Worm (Caenorhabditis elegans) whole organism, L4 larva: ENCODE results near the gene dpl-1.

ENCODE experiments used
- ces-1 ChIP-seq: fragments of 150-350 bp; sonication (generic microtip); optimal IDR thresholded peaks from 4 replicates; lab custom pipeline; 2014; ENCODE audit warnings: missing biosample characterization, missing genetic modification reagents, missing genetic modification characterization
- cey-2 ChIP-seq: sonication (generic microtip); optimal IDR thresholded peaks from 3 replicates; lab custom pipeline; 2017; ENCODE audit warnings: missing genetic modification characterization, mild to moderate bottlenecking, missing compliant biosample characterization, antibody characterized with exemption, borderline replicate concordance; ENCODE audit not compliant: insufficient read depth
- hmg-1.1 ChIP-seq: fragments of 200-800 bp; sonication (Bioruptor generic); IDR thresholded peaks from 2 replicates; pipeline ENCODE4 v1.3.6; 2022; ENCODE audit warnings: missing genetic modification reagents, missing genetic modification characterization, missing compliant biosample characterization
- nhr-102 ChIP-seq: sonication (generic microtip); optimal IDR thresholded peaks from 2 replicates; lab custom pipeline; 2016; ENCODE audit warnings: mild to moderate bottlenecking, missing genetic modification characterization, moderate library complexity, missing compliant biosample characterization
- nhr-28 ChIP-seq: fragments of 150-350 bp; optimal IDR thresholded peaks from 2 replicates; lab custom pipeline; 2014; ENCODE audit warnings: missing biosample characterization, missing genetic modification characterization
- saeg-2 ChIP-seq: fragments of 200-800 bp; sonication (Bioruptor generic); IDR thresholded peaks from 2 replicates; pipeline ENCODE4 v1.3.6; 2022; ENCODE audit warnings: missing genetic modification reagents, missing genetic modification characterization, missing compliant biosample characterization
- unc-62 ChIP-seq, 3 experiments: fragments of 150-350 bp in 1 of 3; sonication (generic microtip); optimal IDR thresholded peaks in 2 of 3; peaks in 1 of 3; 1 replicate in 1 of 3; 2 replicates in 2 of 3; lab custom pipeline; 2014 to 2017; ENCODE audit warnings: missing biosample characterization in 3 of 3, missing genetic modification characterization in 3 of 3, missing genetic modification reagents in 3 of 3, missing genotype in 1 of 3

- TF ChIP-seq hmg-1.1 (GFP tag; lab: Robert Waterston, UW) (no peak), cey-2 (tag; lab: Kevin White, UChicago) (no peak), unc-62 (GFP tag; optimal IDR thresholded peaks at IDR 0.05 in 1 of 2; lab: Kevin White, UChicago) (no peak), unc-62 (tag; optimal IDR thresholded peaks at IDR 0.05; lab: Kevin White, UChicago) (no peak), ces-1 (GFP tag; lab: Kevin White, UChicago) (no peak), saeg-2 (GFP tag; lab: Robert Waterston, UW) (no peak), nhr-28 (no peak), nhr-102 (tag; lab: Kevin White, UChicago) (no peak)
These were observed 43.5 kb downstream of the dpl-1 start, which contains the start of gene znfx-1 for ce11 chrII:9213055-9213708.
